Worm (Caenorhabditis elegans) whole organism, L4 larva: Measurements from ENCODE around the gene pygl-1.

Experiments
- D1046.2 ChIP-seq: fragments of 200-800 bp; sonication (Bioruptor generic); IDR thresholded peaks from 2 replicates; pipeline ENCODE4 v1.3.6; 2022; ENCODE audit warnings: missing genetic modification characterization, missing compliant biosample characterization
- F10B5.3 ChIP-seq: sonication (generic microtip); optimal IDR thresholded peaks from 2 replicates; lab custom pipeline; 2016; ENCODE audit warnings: mild to moderate bottlenecking, missing genetic modification characterization, missing compliant biosample characterization
- F37D6.2 ChIP-seq: sonication (generic microtip); optimal IDR thresholded peaks from 2 replicates; lab custom pipeline; 2016; ENCODE audit warnings: mild to moderate bottlenecking, missing genetic modification characterization, missing compliant biosample characterization
- T26A8.4 ChIP-seq: fragments of 200-800 bp; sonication (Bioruptor generic); IDR thresholded peaks from 2 replicates; pipeline ENCODE4 v1.3.6; 2022; ENCODE audit warnings: missing genetic modification characterization, missing compliant biosample characterization
- Y105C5A.15 ChIP-seq: fragments of 200-800 bp; sonication (Bioruptor generic); IDR thresholded peaks from 2 replicates; pipeline ENCODE4 v1.3.6; 2022; ENCODE audit warnings: missing genetic modification characterization, missing compliant biosample characterization
- Y48G9A.11 ChIP-seq: fragments of 200-800 bp; sonication (Bioruptor generic); IDR thresholded peaks from 2 replicates; pipeline ENCODE4 v1.3.6; 2022; ENCODE audit warnings: missing genetic modification reagents, missing genetic modification characterization, missing compliant biosample characterization
- Y5F2A.4 ChIP-seq: fragments of 200-800 bp; sonication (Bioruptor generic); optimal IDR thresholded peaks from 2 replicates; lab custom pipeline; 2018; ENCODE audit warnings: mild to moderate bottlenecking, missing genetic modification characterization, missing compliant biosample characterization
- ZK337.2 ChIP-seq: fragments of 200-800 bp; sonication (Bioruptor generic); IDR thresholded peaks from 2 replicates; pipeline ENCODE4 v1.3.6; 2022; ENCODE audit warnings: missing genetic modification reagents, missing genetic modification characterization, missing compliant biosample characterization
- aha-1 ChIP-seq: fragments of 150-350 bp; peaks from one replicate; lab custom pipeline; 2014; ENCODE audit warnings: missing biosample characterization, missing genetic modification characterization
- aly-2 ChIP-seq: sonication (generic microtip); optimal IDR thresholded peaks from 2 replicates; lab custom pipeline; 2018; ENCODE audit warnings: missing biosample characterization, missing genetic modification characterization
- ceh-20 ChIP-seq: fragments of 200-800 bp; sonication (Bioruptor generic); IDR thresholded peaks from 2 replicates; pipeline ENCODE4 v1.3.6; 2022; ENCODE audit warnings: missing genetic modification reagents, missing genetic modification characterization, missing compliant biosample characterization
- ceh-32 ChIP-seq: sonication (generic microtip); optimal IDR thresholded peaks from 2 replicates; lab custom pipeline; 2016; ENCODE audit warnings: mild to moderate bottlenecking, missing genetic modification characterization, missing compliant biosample characterization; ENCODE audit not compliant: poor library complexity
- ceh-44 ChIP-seq: fragments of 200-800 bp; sonication (Bioruptor generic); IDR thresholded peaks from 2 replicates; pipeline ENCODE4 v1.3.6; 2022; ENCODE audit warnings: missing genetic modification reagents, missing genetic modification characterization, missing compliant biosample characterization
- ctbp-1 ChIP-seq: fragments of 200-800 bp; sonication (Bioruptor generic); IDR thresholded peaks from 2 replicates; pipeline ENCODE4 v1.3.6; 2022; ENCODE audit warnings: missing genetic modification reagents, missing genetic modification characterization, missing compliant biosample characterization
- daf-19 ChIP-seq: fragments of 200-800 bp; sonication (Bioruptor generic); conservative IDR thresholded peaks from 2 replicates; pipeline ENCODE4 v1.3.6; 2022; ENCODE audit warnings: missing genetic modification characterization, missing compliant biosample characterization
- daf-8 ChIP-seq: fragments of 200-800 bp; sonication (Bioruptor generic); IDR thresholded peaks from 2 replicates; pipeline ENCODE4 v1.3.6; 2022; ENCODE audit warnings: missing genetic modification characterization, missing compliant biosample characterization
- dmd-6 ChIP-seq: fragments of 200-800 bp; sonication (Bioruptor generic); IDR thresholded peaks from 2 replicates; pipeline ENCODE4 v1.3.6; 2022; ENCODE audit warnings: missing genetic modification reagents, missing genetic modification characterization, missing compliant biosample characterization
- dmd-9 ChIP-seq: fragments of 200-800 bp; sonication (Bioruptor generic); IDR thresholded peaks from 2 replicates; pipeline ENCODE4 v1.3.6; 2022; ENCODE audit warnings: missing genetic modification reagents, missing genetic modification characterization, missing compliant biosample characterization
- dpl-1 ChIP-seq: fragments of 150-350 bp; optimal IDR thresholded peaks from 2 replicates; lab custom pipeline; 2014; ENCODE audit warnings: missing biosample characterization, missing genetic modification reagents, missing genetic modification characterization
- dve-1 ChIP-seq: sonication (generic microtip); optimal IDR thresholded peaks from 2 replicates; lab custom pipeline; 2017; ENCODE audit warnings: antibody characterized with exemption, mild to moderate bottlenecking, missing genetic modification characterization, missing compliant biosample characterization; ENCODE audit not compliant: insufficient read depth
- egl-27 ChIP-seq: sonication (generic microtip); optimal IDR thresholded peaks from 3 replicates; lab custom pipeline; 2017; ENCODE audit warnings: missing biosample characterization, missing genetic modification reagents, missing genetic modification characterization
- egl-43 ChIP-seq: fragments of 200-800 bp; sonication (Bioruptor generic); IDR thresholded peaks from 2 replicates; pipeline ENCODE4 v1.3.6; 2022; ENCODE audit warnings: missing genetic modification reagents, missing genetic modification characterization, missing compliant biosample characterization
- fos-1 ChIP-seq: fragments of 150-350 bp; optimal IDR thresholded peaks from 2 replicates; lab custom pipeline; 2014; ENCODE audit warnings: missing biosample characterization, missing genetic modification characterization
- jun-1 ChIP-seq: fragments of 150-350 bp; optimal IDR thresholded peaks from 2 replicates; lab custom pipeline; 2014; ENCODE audit warnings: missing biosample characterization, missing genetic modification reagents, missing genetic modification characterization
- lin-1 ChIP-seq: fragments of 200-800 bp; sonication (Bioruptor generic); IDR thresholded peaks from 2 replicates; pipeline ENCODE4 v1.3.6; 2022; ENCODE audit warnings: missing genetic modification reagents, missing genetic modification characterization, missing compliant biosample characterization
- lin-15B ChIP-seq: fragments of 150-350 bp; sonication (generic microtip); optimal IDR thresholded peaks from 3 replicates; lab custom pipeline; 2014; ENCODE audit warnings: missing biosample characterization, missing genetic modification characterization
- lin-39 ChIP-seq: fragments of 150-350 bp; optimal IDR thresholded peaks from 2 replicates; lab custom pipeline; 2014; ENCODE audit warnings: missing biosample characterization, missing genetic modification reagents, missing genetic modification characterization
- lir-3 ChIP-seq: sonication (generic microtip); optimal IDR thresholded peaks from 2 replicates; lab custom pipeline; 2016; ENCODE audit warnings: mild to moderate bottlenecking, missing genetic modification characterization, missing compliant biosample characterization
- lsy-2 ChIP-seq, 2 experiments: fragments of 150-350 bp in 1 of 2; sonication (generic microtip) in 1 of 2; optimal IDR thresholded peaks; 2 replicates each; lab custom pipeline; 2014 to 2017; ENCODE audit warnings: missing biosample characterization in 2 of 2, missing genetic modification characterization in 2 of 2
- madf-5 ChIP-seq, 2 experiments: fragments of 200-800 bp; sonication (Bioruptor generic); IDR thresholded peaks; 2 replicates each; pipeline ENCODE4 v1.3.6; 2022; ENCODE audit warnings: missing compliant biosample characterization in 2 of 2, missing genetic modification characterization in 2 of 2
- madf-9 ChIP-seq: fragments of 200-800 bp; sonication (Bioruptor generic); conservative IDR thresholded peaks from 2 replicates; pipeline ENCODE4 v1.3.6; 2022; ENCODE audit warnings: missing genetic modification reagents, missing genetic modification characterization, missing compliant biosample characterization
- mxl-2 ChIP-seq: fragments of 200-800 bp; sonication (Bioruptor generic); conservative IDR thresholded peaks from 2 replicates; pipeline ENCODE4 v1.3.6; 2022; ENCODE audit warnings: missing genetic modification reagents, missing genetic modification characterization, missing compliant biosample characterization
- nhr-10 ChIP-seq: fragments of 150-350 bp; optimal IDR thresholded peaks from 2 replicates; lab custom pipeline; 2014; ENCODE audit warnings: missing biosample characterization, missing genetic modification characterization
- nhr-11 ChIP-seq: fragments of 150-350 bp; optimal IDR thresholded peaks from 2 replicates; lab custom pipeline; 2014; ENCODE audit warnings: missing biosample characterization, missing genetic modification characterization
- nhr-111 ChIP-seq: fragments of 200-800 bp; sonication (Bioruptor generic); optimal IDR thresholded peaks from 2 replicates; lab custom pipeline; 2018; ENCODE audit warnings: mild to moderate bottlenecking, missing genetic modification characterization, missing compliant biosample characterization
- nhr-237 ChIP-seq: sonication (generic microtip); optimal IDR thresholded peaks from 2 replicates; lab custom pipeline; 2017; ENCODE audit warnings: missing biosample characterization, missing genetic modification characterization
- nhr-41 ChIP-seq: fragments of 200-800 bp; sonication (Bioruptor generic); IDR thresholded peaks from 2 replicates; pipeline ENCODE4 v1.3.6; 2022; ENCODE audit warnings: missing genetic modification reagents, missing genetic modification characterization, missing compliant biosample characterization
- php-3 ChIP-seq: fragments of 200-800 bp; sonication (Bioruptor generic); IDR thresholded peaks from 2 replicates; pipeline ENCODE4 v1.3.6; 2022; ENCODE audit warnings: missing genetic modification reagents, missing genetic modification characterization, missing compliant biosample characterization
- pqm-1 ChIP-seq: sonication (generic microtip); optimal IDR thresholded peaks from 2 replicates; lab custom pipeline; 2017; ENCODE audit warnings: missing biosample characterization, missing genetic modification characterization
- rbr-2 ChIP-seq: sonication (generic microtip); optimal IDR thresholded peaks from 2 replicates; lab custom pipeline; 2016; ENCODE audit warnings: missing genotype, missing genetic modification characterization, missing compliant biosample characterization
- saeg-2 ChIP-seq: fragments of 200-800 bp; sonication (Bioruptor generic); IDR thresholded peaks from 2 replicates; pipeline ENCODE4 v1.3.6; 2022; ENCODE audit warnings: missing genetic modification reagents, missing genetic modification characterization, missing compliant biosample characterization
- set-16 ChIP-seq: fragments of 200-800 bp; sonication (Bioruptor generic); IDR thresholded peaks from 2 replicates; pipeline ENCODE4 v1.3.6; 2022; ENCODE audit warnings: missing genetic modification reagents, missing genetic modification characterization, missing compliant biosample characterization
- skn-1 ChIP-seq: fragments of 150-350 bp; optimal IDR thresholded peaks from 2 replicates; lab custom pipeline; 2014; ENCODE audit warnings: missing biosample characterization, missing genetic modification characterization
- snpc-1.2 ChIP-seq: fragments of 200-800 bp; sonication (Bioruptor generic); IDR thresholded peaks from 2 replicates; pipeline ENCODE4 v1.3.6; 2022; ENCODE audit warnings: missing genetic modification reagents, missing genetic modification characterization, missing compliant biosample characterization
- spr-3 ChIP-seq: fragments of 200-800 bp; sonication (Bioruptor generic); optimal IDR thresholded peaks from 2 replicates; lab custom pipeline; 2018; ENCODE audit warnings: mild to moderate bottlenecking, missing genetic modification characterization, missing compliant biosample characterization
- tag-97 ChIP-seq: fragments of 200-800 bp; sonication (Bioruptor generic); IDR thresholded peaks from 2 replicates; pipeline ENCODE4 v1.3.6; 2022; ENCODE audit warnings: missing genetic modification characterization, missing compliant biosample characterization
- unc-39 ChIP-seq: sonication (generic microtip); optimal IDR thresholded peaks from 2 replicates; lab custom pipeline; 2017; ENCODE audit warnings: missing biosample characterization, missing genetic modification characterization
- unc-62 ChIP-seq, 3 experiments: fragments of 150-350 bp in 1 of 3; sonication (generic microtip); optimal IDR thresholded peaks in 2 of 3; peaks in 1 of 3; 1 replicate in 1 of 3; 2 replicates in 2 of 3; lab custom pipeline; 2014 to 2017; ENCODE audit warnings: missing biosample characterization in 3 of 3, missing genetic modification characterization in 3 of 3, missing genetic modification reagents in 3 of 3, missing genotype in 1 of 3
- vab-7 ChIP-seq: fragments of 200-800 bp; sonication (Bioruptor generic); IDR thresholded peaks from 2 replicates; pipeline ENCODE4 v1.3.6; 2022; ENCODE audit warnings: missing genetic modification reagents, missing genetic modification characterization, missing compliant biosample characterization
- zip-2 ChIP-seq: fragments of 150-350 bp; optimal IDR thresholded peaks from 2 replicates; lab custom pipeline; 2014; ENCODE audit warnings: missing biosample characterization, missing genetic modification characterization
- ztf-11 ChIP-seq: fragments of 150-350 bp; optimal IDR thresholded peaks from 2 replicates; lab custom pipeline; 2014; ENCODE audit warnings: missing biosample characterization, missing genetic modification characterization
- ztf-7 ChIP-seq: fragments of 150-350 bp; optimal IDR thresholded peaks from 2 replicates; lab custom pipeline; 2014; ENCODE audit warnings: missing biosample characterization, missing genetic modification characterization

The pygl-1 gene

DNA sequence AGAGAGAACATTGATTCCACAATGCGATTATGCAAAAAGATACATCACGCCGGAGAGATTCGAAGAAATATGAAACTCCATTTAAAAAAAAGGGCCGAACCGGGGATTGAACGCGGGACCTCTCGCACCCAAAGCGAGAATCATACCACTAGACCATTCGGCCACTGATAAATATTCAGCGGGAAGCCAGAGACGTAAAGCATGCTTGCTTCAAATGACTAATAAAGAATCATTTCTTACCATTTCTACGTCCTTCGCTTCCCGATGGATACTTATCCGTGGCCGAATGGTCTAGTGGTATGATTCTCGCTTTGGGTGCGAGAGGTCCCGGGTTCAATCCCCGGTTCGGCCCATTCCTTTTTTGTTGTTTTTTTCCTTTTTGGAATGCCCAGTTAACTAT is 9.4 kb downstream of the pygl-1 start (continued):
- no peak for TF ChIP-seq zip-2 (tag; lab: Kevin White, UChicago)
- peak; percentile 70 for TF ChIP-seq Y48G9A.11 (GFP tag; lab: Robert Waterston, UW)
- no peak for TF ChIP-seq dve-1 (tag; lab: Kevin White, UChicago)
- TF ChIP-seq egl-27 (tag; lab: Kevin White, UChicago) = no peak
- TF ChIP-seq pqm-1 = no peak
- no peak for TF ChIP-seq skn-1
- no peak for TF ChIP-seq nhr-10
- TF ChIP-seq tag-97 (GFP tag; lab: Robert Waterston, UW) = no peak
- no peak for TF ChIP-seq ZK337.2 (GFP tag; lab: Robert Waterston, UW)
- TF ChIP-seq D1046.2 (GFP tag; lab: Robert Waterston, UW) = 0 out of 2 replicates have a peak, but pooled peaks have one; percentile 42
- no peak for TF ChIP-seq madf-9 (GFP tag; lab: Robert Waterston, UW)
- TF ChIP-seq ztf-11 (tag; lab: Kevin White, UChicago) = no peak
- peak; percentile 47; the same call in 1 of the 2 replicates for TF ChIP-seq snpc-1.2 (GFP tag; lab: Robert Waterston, UW)
- TF ChIP-seq vab-7 (GFP tag; lab: Robert Waterston, UW) = peak; percentile 58; the same call in 1 of the 2 replicates
- no peak for TF ChIP-seq nhr-111 (GFP tag; lab: Kevin White, UChicago)
- no peak for TF ChIP-seq nhr-41 (GFP tag; lab: Robert Waterston, UW)
- TF ChIP-seq madf-5 (GFP tag; IDR thresholded peaks at IDR 0.05; lab: Robert Waterston, UW) = peak in 1 of 2 experiments; percentile 63; a peak in 1 of 4 replicates
- peak in 1 of 2 experiments; percentile 22 for TF ChIP-seq lsy-2 (tag; optimal IDR thresholded peaks at IDR 0.05; lab: Kevin White, UChicago)
- no peak for TF ChIP-seq dpl-1
- no peak for TF ChIP-seq nhr-237 (tag; lab: Kevin White, UChicago)
- no peak for TF ChIP-seq aha-1 (tag; lab: Kevin White, UChicago)
- no peak for TF ChIP-seq fos-1 (tag; lab: Kevin White, UChicago)
- TF ChIP-seq ztf-7 = no peak
- TF ChIP-seq nhr-11 (tag; lab: Kevin White, UChicago) = no peak
- peak; percentile 54; the same call in 1 of the 2 replicates for TF ChIP-seq ceh-20 (GFP tag; lab: Robert Waterston, UW)
- TF ChIP-seq set-16 (GFP tag; lab: Robert Waterston, UW) = no peak
- peak; percentile 51 for TF ChIP-seq lin-1 (GFP tag; lab: Robert Waterston, UW)
- 0 out of 2 replicates have a peak, but pooled peaks have one; percentile 18 for TF ChIP-seq Y105C5A.15
- TF ChIP-seq ctbp-1 (GFP tag; lab: Robert Waterston, UW) = 0 out of 2 replicates have a peak, but pooled peaks have one; percentile 41
- 0 out of 2 replicates have a peak, but pooled peaks have one; percentile 49 for TF ChIP-seq mxl-2
- TF ChIP-seq dmd-6 = peak; percentile 24
- TF ChIP-seq ceh-32 (tag; lab: Kevin White, UChicago) = no peak
- TF ChIP-seq daf-8 (GFP tag; lab: Robert Waterston, UW) = no peak
- peak; percentile 63 for TF ChIP-seq T26A8.4 (GFP tag; lab: Robert Waterston, UW)
- no peak for TF ChIP-seq F10B5.3
- 0 out of 2 replicates have a peak, but pooled peaks have one; percentile 17 for TF ChIP-seq php-3 (GFP tag; lab: Robert Waterston, UW)
- TF ChIP-seq jun-1 (tag; lab: Kevin White, UChicago) = no peak
- TF ChIP-seq unc-62 (GFP tag; optimal IDR thresholded peaks at IDR 0.05 in 1 of 2; lab: Kevin White, UChicago) = no peak
- no peak for TF ChIP-seq unc-62 (tag; optimal IDR thresholded peaks at IDR 0.05; lab: Kevin White, UChicago)
- no peak for TF ChIP-seq daf-19 (GFP tag; lab: Robert Waterston, UW)
- TF ChIP-seq F37D6.2 (tag; lab: Kevin White, UChicago) = no peak
- TF ChIP-seq Y5F2A.4 (GFP tag; lab: Kevin White, UChicago) = no peak
- TF ChIP-seq unc-39 (tag; lab: Kevin White, UChicago) = no peak
- TF ChIP-seq egl-43 (GFP tag; lab: Robert Waterston, UW) = peak; percentile 81
- no peak for TF ChIP-seq rbr-2 (tag; lab: Kevin White, UChicago)
- no peak for TF ChIP-seq aly-2 (tag; lab: Kevin White, UChicago)
- 0 out of 2 replicates have a peak, but pooled peaks have one; percentile 7 for TF ChIP-seq ceh-44 (GFP tag; lab: Robert Waterston, UW)
- TF ChIP-seq lir-3 (tag; lab: Kevin White, UChicago) = peak; percentile 6
- TF ChIP-seq dmd-9 = no peak
- TF ChIP-seq saeg-2 = no peak
- no peak for TF ChIP-seq spr-3 (GFP tag; lab: Kevin White, UChicago)
- TF ChIP-seq lin-15B = no peak
- TF ChIP-seq lin-39 (tag; lab: Kevin White, UChicago) = no peak
